Worm (Caenorhabditis elegans) whole organism, L1 larva: ENCODE measurements around the gene F44G4.6.
A peak's percentile ranks its signal among the peaks of the same experiment; 100 is the strongest.

Experiments
- blmp-1 ChIP-seq: fragments of 150-350 bp; optimal IDR thresholded peaks from 2 replicates; lab custom pipeline; 2014; ENCODE audit warnings: missing biosample characterization, missing genetic modification characterization
- ces-1 ChIP-seq: fragments of 150-350 bp; optimal IDR thresholded peaks from 2 replicates; lab custom pipeline; 2014; ENCODE audit warnings: missing biosample characterization, missing genetic modification reagents, missing genetic modification characterization
- efl-1 ChIP-seq, 4 experiments: fragments of 150-350 bp; optimal IDR thresholded peaks in 3 of 4; peaks in 1 of 4; 1 replicate in 1 of 4; 2 replicates in 3 of 4; lab custom pipeline; 2014; ENCODE audit warnings: missing biosample characterization in 2 of 4, missing genetic modification characterization in 2 of 4, missing genetic modification reagents in 2 of 4
- egl-13 ChIP-seq: sonication (generic microtip); optimal IDR thresholded peaks from 2 replicates; lab custom pipeline; 2016; ENCODE audit warnings: missing genotype, missing genetic modification reagents, missing genetic modification characterization, missing compliant biosample characterization
- elt-2 ChIP-seq: sonication (generic microtip); optimal IDR thresholded peaks from 2 replicates; lab custom pipeline; 2016; ENCODE audit warnings: missing genetic modification characterization, mild to moderate bottlenecking, inconsistent platforms, missing compliant biosample characterization, missing genetic modification reagents
- fkh-8 ChIP-seq: sonication (generic microtip); optimal IDR thresholded peaks from 2 replicates; lab custom pipeline; 2016; ENCODE audit warnings: mild to moderate bottlenecking, missing genetic modification characterization, missing compliant biosample characterization
- lin-14 ChIP-seq: fragments of 200-800 bp; sonication (Bioruptor generic); optimal IDR thresholded peaks from 2 replicates; lab custom pipeline; 2018; ENCODE audit warnings: mild to moderate bottlenecking, missing genetic modification characterization, moderate library complexity, missing compliant biosample characterization
- lin-15B ChIP-seq: fragments of 150-350 bp; sonication (generic microtip); optimal IDR thresholded peaks from 3 replicates; lab custom pipeline; 2014; ENCODE audit warnings: missing biosample characterization, missing genetic modification characterization
- mdl-1 ChIP-seq, 2 experiments: fragments of 150-350 bp; optimal IDR thresholded peaks; 2 replicates each; lab custom pipeline; 2014 to 2017; ENCODE audit warnings: missing biosample characterization in 2 of 2, missing genetic modification characterization in 2 of 2, inconsistent platforms in 1 of 2
- nhr-47 ChIP-seq: sonication (generic microtip); optimal IDR thresholded peaks from 2 replicates; lab custom pipeline; 2016; ENCODE audit warnings: mild to moderate bottlenecking, missing genetic modification characterization, moderate library complexity, missing compliant biosample characterization
- snpc-4 ChIP-seq: fragments of 150-350 bp; optimal IDR thresholded peaks from 2 replicates; lab custom pipeline; 2014; ENCODE audit warnings: missing biosample characterization, missing genetic modification characterization
- unc-62 ChIP-seq: fragments of 150-350 bp; optimal IDR thresholded peaks from 2 replicates; lab custom pipeline; 2014; ENCODE audit warnings: missing biosample characterization, missing genetic modification reagents, missing genetic modification characterization
- unc-86 ChIP-seq: sonication (generic microtip); optimal IDR thresholded peaks from 2 replicates; lab custom pipeline; 2016; ENCODE audit warnings: missing genetic modification characterization, missing compliant biosample characterization
- ztf-11 ChIP-seq, 2 experiments: sonication (generic microtip); optimal IDR thresholded peaks; 2 replicates each; lab custom pipeline; 2016 to 2017; ENCODE audit warnings: missing genetic modification characterization in 2 of 2, missing biosample characterization in 1 of 2, missing compliant biosample characterization in 1 of 2

F44G4.6 gene

DNA sequence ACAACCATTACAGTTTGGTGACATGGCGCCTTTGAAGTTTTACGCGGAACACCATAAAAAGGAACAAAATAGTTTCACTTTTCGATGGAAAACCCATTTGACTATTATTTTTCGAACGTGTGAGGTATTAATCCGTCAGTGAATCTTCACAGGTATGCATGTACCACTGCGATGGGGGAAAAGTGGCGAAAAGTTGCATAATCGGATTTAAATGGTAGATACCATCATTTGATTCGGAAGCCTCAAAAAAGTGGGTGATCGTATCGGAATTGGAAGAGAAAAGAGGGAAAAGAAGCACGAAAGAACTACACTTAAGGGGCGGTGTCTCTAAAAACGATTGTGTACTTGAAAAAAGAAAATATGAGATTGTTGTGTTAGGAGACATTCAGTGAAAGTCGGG lies 47.9 kb downstream of the F44G4.6 start:
- TF ChIP-seq egl-13: no peak
- peak; percentile 85 for TF ChIP-seq blmp-1 (tag; lab: Kevin White, UChicago)

- no peak for TF ChIP-seq elt-2
- no peak for TF ChIP-seq snpc-4 (tag; lab: Kevin White, UChicago)
- peak; percentile 65 for TF ChIP-seq unc-86 (tag; lab: Kevin White, UChicago)
- no peak for TF ChIP-seq lin-15B
- no peak for TF ChIP-seq mdl-1 (tag; optimal IDR thresholded peaks at IDR 0.05; lab: Kevin White, UChicago)
- peak; percentile 29 for TF ChIP-seq lin-14
- TF ChIP-seq fkh-8 (tag; lab: Kevin White, UChicago): no peak
- TF ChIP-seq ces-1 (GFP tag; lab: Kevin White, UChicago): no peak
- TF ChIP-seq nhr-47: no peak
- no peak for TF ChIP-seq ztf-11 (tag; optimal IDR thresholded peaks at IDR 0.05; lab: Kevin White, UChicago)
- TF ChIP-seq unc-62 (GFP tag; lab: Kevin White, UChicago): no peak
- no peak for TF ChIP-seq efl-1 (optimal IDR thresholded peaks at IDR 0.05; lab: Kevin White, UChicago)
- TF ChIP-seq efl-1 (GFP tag; optimal IDR thresholded peaks at IDR 0.05 in 1 of 2; lab: Kevin White, UChicago): no peak
Measured at ce11 chrII:8951270-8951669, 50.3 kb downstream of the F44G4.6 start.
